Fruit fly (Drosophila melanogaster): ENCODE measurements around the gene PIG-F.

The PIG-F gene

DNA sequence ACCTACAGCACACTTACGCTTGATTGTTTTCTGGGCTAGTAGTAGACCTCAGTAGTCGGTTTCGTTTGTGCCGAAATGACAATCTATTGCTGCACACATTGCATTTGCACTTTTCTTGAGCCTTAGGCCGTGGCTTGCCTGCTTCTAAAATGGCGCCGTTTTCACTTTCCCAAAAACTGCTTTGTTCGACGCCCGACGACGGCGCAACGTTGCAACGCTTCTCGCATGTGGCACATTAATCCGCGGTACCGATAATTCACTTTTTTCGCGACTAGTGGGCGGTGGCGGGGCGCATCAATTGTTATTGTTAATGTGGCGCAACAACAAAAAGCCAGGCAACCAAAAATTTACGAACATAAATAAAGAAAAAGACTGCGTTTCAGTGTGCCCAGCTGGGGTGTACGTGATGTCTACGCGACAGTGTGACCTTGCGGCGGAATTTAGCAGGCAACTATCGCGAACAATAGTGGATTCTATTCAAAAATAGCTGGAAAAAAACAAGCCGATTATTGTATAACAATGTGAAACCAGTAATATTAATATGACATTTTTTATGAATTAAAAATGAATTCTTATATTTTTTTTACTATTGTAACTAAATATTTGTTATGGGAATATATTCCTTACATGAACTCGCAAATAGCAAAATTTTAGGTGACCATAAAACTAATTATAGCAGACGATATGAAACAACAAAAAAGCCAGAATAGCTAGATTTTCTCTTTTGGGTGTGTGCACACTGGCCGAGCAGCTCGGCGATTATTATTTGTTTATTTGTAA lies 13.7 kb upstream of the PIG-F start, which contains the start of the genes ash1 and Taf6 (continued):
- TF ChIP-seq amos (GFP tag; IDR thresholded peaks at IDR 0.05; ENCODE audit: partially characterized antibody) (peak; percentile 72), toy (GFP tag; IDR thresholded peaks at IDR 0.05) (no peak), CG3065 (GFP tag; optimal IDR thresholded peaks at IDR 0.05) (no peak), Sin3A (optimal IDR thresholded peaks at IDR 0.05) (peak; percentile 90), Elba2 (GFP tag; optimal IDR thresholded peaks at IDR 0.05) (peak; percentile 41), slbo (GFP tag; IDR thresholded peaks at IDR 0.05) (no peak), CG13287 (GFP tag; IDR thresholded peaks at IDR 0.05; ENCODE audit: partially characterized antibody) (peak; percentile 73), gfzf (GFP tag; optimal IDR thresholded peaks at IDR 0.05) (peak; percentile 80), Dbx (GFP tag; IDR thresholded peaks at IDR 0.05) (no peak), Antp (GFP tag; optimal IDR thresholded peaks at IDR 0.05) (no peak), zfh2 (GFP tag; optimal IDR thresholded peaks at IDR 0.05) (no peak), CG17829 (tag; optimal IDR thresholded peaks at IDR 0.05) (peak; percentile 54), klu (GFP tag; IDR thresholded peaks at IDR 0.05) (no peak), ab (GFP tag; optimal IDR thresholded peaks at IDR 0.05) (no peak), CG2116 (GFP tag; optimal IDR thresholded peaks at IDR 0.05) (peak; percentile 44), Hsf (GFP tag; optimal IDR thresholded peaks at IDR 0.05) (no peak), CG7963 (GFP tag; IDR thresholded peaks at IDR 0.05; ENCODE audit: partially characterized antibody) (peak; percentile 49; the same call in 1 of the 3 replicates), CG2120 (GFP tag; optimal IDR thresholded peaks at IDR 0.05) (no peak), sima (GFP tag; optimal IDR thresholded peaks at IDR 0.05) (no peak), Ets97D (GFP tag; optimal IDR thresholded peaks at IDR 0.05) (peak; percentile 20), hbn (GFP tag; IDR thresholded peaks at IDR 0.05; ENCODE audit: partially characterized antibody) (peak; percentile 55; the same call in 1 of the 2 replicates), CG4617 (GFP tag; optimal IDR thresholded peaks at IDR 0.05; ENCODE audit: borderline replicate concordance) (peak; percentile 67), al (GFP tag; IDR thresholded peaks at IDR 0.05) (no peak), CG42726 (GFP tag; IDR thresholded peaks at IDR 0.05; ENCODE audit: partially characterized antibody) (no peak), Pdp1 (GFP tag; optimal IDR thresholded peaks at IDR 0.05) (peak in 1 of 2 experiments; percentile 75), phol (tag; optimal IDR thresholded peaks at IDR 0.05) (peak; percentile 71), unpg (GFP tag; optimal IDR thresholded peaks at IDR 0.05) (no peak), wek (GFP tag; optimal IDR thresholded peaks at IDR 0.05) (no peak), Rfx (GFP tag; IDR thresholded peaks at IDR 0.05) (peak; percentile 35; the same call in 1 of the 2 replicates), CG15601 (tag; optimal IDR thresholded peaks at IDR 0.05) (peak; percentile 59), CG34224 (GFP tag; IDR thresholded peaks at IDR 0.05; ENCODE audit: partially characterized antibody) (0 out of 3 replicates have a peak, but pooled peaks have one; percentile 39), Gug (GFP tag; IDR thresholded peaks at IDR 0.05) (no peak), Doc2 (GFP tag; IDR thresholded peaks at IDR 0.05) (no peak), exex (tag; optimal IDR thresholded peaks at IDR 0.05) (no peak), stwl (tag; optimal IDR thresholded peaks at IDR 0.05) (peak; percentile 75), tap (tag; optimal IDR thresholded peaks at IDR 0.05) (no peak), E2f2 (GFP tag; IDR thresholded peaks at IDR 0.05) (peak; percentile 12; the same call in 1 of the 2 replicates), CG12299 (tag; optimal IDR thresholded peaks at IDR 0.05) (no peak), vnd (GFP tag; IDR thresholded peaks at IDR 0.05; ENCODE audit: partially characterized antibody) (peak; percentile 70), CG30020 (tag; optimal IDR thresholded peaks at IDR 0.05) (peak; percentile 64), Lhr (GFP tag; optimal IDR thresholded peaks at IDR 0.05) (peak; percentile 33), CG11504 (tag; optimal IDR thresholded peaks at IDR 0.05) (peak; percentile 72), CG13775 (GFP tag; optimal IDR thresholded peaks at IDR 0.05) (no peak), TFAM (GFP tag; optimal IDR thresholded peaks at IDR 0.05) (no peak), oc (tag; optimal IDR thresholded peaks at IDR 0.05) (no peak), peb (GFP tag; IDR thresholded peaks at IDR 0.05) (no peak), hkb (optimal IDR thresholded peaks at IDR 0.05) (peak; percentile 13), hkb (GFP tag; IDR thresholded peaks at IDR 0.05) (no peak), ind (GFP tag; optimal IDR thresholded peaks at IDR 0.05) (no peak)

All from whole organism, embryonic.